Worm (Caenorhabditis elegans): ENCODE results near the gene lipl-4.

ce11 chrV:6559585-6559984, 9.6 kb downstream of the lipl-4 start:
- TF ChIP-seq C34F6.9 (tag; optimal IDR thresholded peaks at IDR 0.05), result no peak
- TF ChIP-seq snpc-4 (tag; optimal IDR thresholded peaks at IDR 0.05), result no peak
- no peak for TF ChIP-seq unc-62 (GFP tag; optimal IDR thresholded peaks at IDR 0.05)

Data from whole organism, L2 larva.